Worm (Caenorhabditis elegans): ENCODE measurements around the gene Y42G9A.1.

Y42G9A.1 gene

DNA sequence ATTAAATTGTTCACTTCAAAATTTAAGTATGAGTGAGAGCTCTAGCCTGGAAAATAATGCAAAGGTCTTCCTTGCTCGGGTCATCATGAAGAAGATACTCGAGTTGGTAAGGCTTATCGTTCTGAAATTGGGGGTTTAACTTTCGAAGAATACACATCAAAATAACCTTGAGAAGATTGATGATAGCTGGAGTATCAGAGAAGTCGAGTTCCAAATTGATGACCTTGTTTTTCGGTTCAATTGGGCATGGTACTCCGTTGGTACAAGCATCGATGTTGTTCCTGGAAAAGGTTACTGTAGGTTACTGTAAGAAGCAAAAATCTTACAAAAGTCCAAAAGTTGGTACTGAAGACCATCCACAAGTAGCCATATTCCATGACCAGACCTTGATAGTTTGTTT is 26.4 kb downstream of the Y42G9A.1 start:
- no peak for TF ChIP-seq egl-27 (tag; optimal IDR thresholded peaks at IDR 0.05)
- TF ChIP-seq unc-39 (tag; optimal IDR thresholded peaks at IDR 0.05), result no peak

DNA sequence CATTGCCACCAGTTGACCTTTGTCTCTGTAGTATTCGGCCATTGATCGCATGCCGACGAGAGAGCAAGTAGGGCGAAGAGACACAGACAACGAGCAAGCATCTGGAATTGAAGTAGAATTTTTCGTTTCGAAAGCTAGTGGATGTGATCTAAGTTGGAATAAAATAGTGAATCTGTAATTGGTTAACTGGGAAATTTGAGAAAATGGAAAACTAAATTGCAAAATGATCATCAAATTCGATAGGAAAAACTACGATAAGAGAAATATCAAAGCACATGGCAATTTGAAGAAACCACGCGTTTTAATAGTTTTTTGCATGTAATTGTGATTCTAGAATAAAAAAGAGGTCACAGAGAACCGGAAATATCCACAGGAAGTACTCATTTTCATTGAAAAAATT is 27.0 kb downstream of the Y42G9A.1 start, which contains the start of gene F42A10.6:
Gene F42A10.6, minus strand, starts transcription at position 101 of the 400 bp plus-strand sequence.
- TF ChIP-seq nhr-6 (tag; optimal IDR thresholded peaks at IDR 0.05) (no peak), ztf-4 (tag; optimal IDR thresholded peaks at IDR 0.05) (no peak), fos-1 (tag; optimal IDR thresholded peaks at IDR 0.05) (peak; percentile 23)

DNA sequence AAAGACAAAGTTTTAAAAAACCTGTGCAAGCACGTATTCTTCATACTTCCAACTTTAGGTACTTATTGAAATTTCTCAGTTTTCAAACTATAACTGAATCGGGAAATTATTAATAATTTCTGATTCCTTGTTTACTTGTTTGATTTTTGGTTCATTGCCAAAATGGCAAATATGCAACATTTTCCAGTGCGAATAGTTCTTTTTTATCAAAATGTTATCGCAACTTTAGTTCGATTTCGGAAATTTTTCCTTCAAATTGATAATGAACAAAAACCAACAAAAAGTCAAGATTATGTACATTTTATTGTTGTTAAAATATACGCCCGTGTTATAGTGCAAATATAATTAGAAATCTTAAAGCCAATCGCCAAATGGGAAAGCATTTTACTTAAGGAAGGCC is 27.9 kb downstream of the Y42G9A.1 start:
- TF ChIP-seq unc-62 (GFP tag; optimal IDR thresholded peaks at IDR 0.05) (no peak), nhr-129 (tag; optimal IDR thresholded peaks at IDR 0.05) (no peak), ZK546.5 (tag; optimal IDR thresholded peaks at IDR 0.05) (no peak), fos-1 (tag; optimal IDR thresholded peaks at IDR 0.05) (peak; percentile 45), nhr-12 (tag; optimal IDR thresholded peaks at IDR 0.05) (no peak), sma-3 (GFP tag; optimal IDR thresholded peaks at IDR 0.05) (no peak)

ce11 chrIII:6178586-6178985 is 28.8 kb downstream of the Y42G9A.1 start, which contains the start of gene F42A10.7:
F42A10.7 (minus strand) TSS chrIII:6178686.
- no peak for TF ChIP-seq nhr-237 (tag; optimal IDR thresholded peaks at IDR 0.05)

DNA sequence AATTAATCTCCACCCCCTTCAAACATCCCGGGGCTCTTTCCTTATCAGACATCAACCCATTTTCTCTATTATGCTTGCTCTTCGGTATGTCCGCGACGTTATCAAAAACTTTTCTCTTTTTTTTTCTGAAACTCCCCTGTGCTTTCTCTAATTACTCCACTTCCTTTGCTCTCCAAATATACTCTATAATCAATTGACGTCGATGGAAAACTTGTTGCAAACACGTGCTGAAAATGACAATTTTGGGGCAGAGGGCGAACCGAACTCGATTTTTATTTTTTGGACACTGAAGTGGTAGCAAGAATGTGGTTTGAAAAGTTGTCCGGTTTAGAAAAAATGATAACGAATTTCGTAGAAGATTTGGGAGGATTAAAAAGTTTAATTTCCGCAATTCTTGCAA is 29.3 kb downstream of the Y42G9A.1 start:
- no peak for TF ChIP-seq Y55F3AM.14 (GFP tag; optimal IDR thresholded peaks at IDR 0.05)
- TF ChIP-seq ztf-4 (tag; optimal IDR thresholded peaks at IDR 0.05), result no peak
- no peak for TF ChIP-seq egl-27 (tag; optimal IDR thresholded peaks at IDR 0.05)
- no peak for TF ChIP-seq nhr-10 (tag; optimal IDR thresholded peaks at IDR 0.05)
- TF ChIP-seq R02D3.7 (tag; optimal IDR thresholded peaks at IDR 0.05), result no peak
- TF ChIP-seq blmp-1 (tag; optimal IDR thresholded peaks at IDR 0.05; ENCODE audit: insufficient read depth), result no peak
- TF ChIP-seq sma-9 (GFP tag; optimal IDR thresholded peaks at IDR 0.05), result peak; percentile 83
- TF ChIP-seq sma-9 (tag; optimal IDR thresholded peaks at IDR 0.05), result no peak
- TF ChIP-seq mdl-1 (tag; optimal IDR thresholded peaks at IDR 0.05), result peak in 1 of 2 experiments; percentile 8
- TF ChIP-seq zag-1 (tag; optimal IDR thresholded peaks at IDR 0.05), result no peak
- no peak for TF ChIP-seq ztf-11 (tag; optimal IDR thresholded peaks at IDR 0.05)
- TF ChIP-seq lin-11 (tag; optimal IDR thresholded peaks at IDR 0.05), result no peak
- TF ChIP-seq nhr-129 (tag; optimal IDR thresholded peaks at IDR 0.05), result no peak
- TF ChIP-seq fos-1 (tag; optimal IDR thresholded peaks at IDR 0.05), result peak; percentile 76
- peak; percentile 13 for TF ChIP-seq F13H6.1 (tag; optimal IDR thresholded peaks at IDR 0.05)
- TF ChIP-seq nhr-21 (tag; optimal IDR thresholded peaks at IDR 0.05), result no peak
- peak; percentile 44 for TF ChIP-seq crh-2 (tag; optimal IDR thresholded peaks at IDR 0.05)
- TF ChIP-seq gmeb-1 (tag; optimal IDR thresholded peaks at IDR 0.05), result peak; percentile 6
- no peak for TF ChIP-seq snpc-4 (tag; optimal IDR thresholded peaks at IDR 0.05)
- no peak for TF ChIP-seq nhr-25 (tag; optimal IDR thresholded peaks at IDR 0.05)
- TF ChIP-seq elt-3 (tag; optimal IDR thresholded peaks at IDR 0.05), result no peak

DNA sequence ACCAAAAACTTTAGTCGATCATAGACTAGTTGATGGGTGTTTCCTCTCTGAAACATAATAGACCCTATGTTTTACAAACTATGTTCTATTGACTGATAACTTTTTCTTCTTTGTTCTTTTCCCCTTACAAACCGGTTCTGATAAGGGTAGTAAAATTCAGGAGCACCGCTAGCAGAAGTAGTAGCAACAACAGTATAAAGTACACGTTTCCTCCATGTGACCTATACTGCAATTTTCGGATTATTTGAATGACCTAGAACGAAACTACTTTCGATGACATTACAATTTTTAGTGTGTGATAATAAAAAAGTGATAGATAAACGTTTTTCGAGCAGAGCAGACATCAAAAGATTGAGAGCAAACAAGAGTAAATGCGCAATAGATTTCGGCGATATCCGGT is 30.5 kb downstream of the Y42G9A.1 start:
- no peak for TF ChIP-seq dmd-4 (tag; optimal IDR thresholded peaks at IDR 0.05)
- TF ChIP-seq unc-39 (tag; optimal IDR thresholded peaks at IDR 0.05), result no peak
- no peak for TF ChIP-seq unc-55 (GFP tag; optimal IDR thresholded peaks at IDR 0.05)
- no peak for TF ChIP-seq ztf-4 (tag; optimal IDR thresholded peaks at IDR 0.05)
- no peak for TF ChIP-seq mbf-1 (tag; optimal IDR thresholded peaks at IDR 0.05)
- TF ChIP-seq nhr-77 (tag; optimal IDR thresholded peaks at IDR 0.05), result no peak
- TF ChIP-seq sma-3 (GFP tag; optimal IDR thresholded peaks at IDR 0.05), result peak; percentile 11
- no peak for TF ChIP-seq lin-13 (GFP tag; optimal IDR thresholded peaks at IDR 0.05)
- TF ChIP-seq R02D3.7 (tag; optimal IDR thresholded peaks at IDR 0.05), result no peak
- no peak for TF ChIP-seq nhr-11 (tag; optimal IDR thresholded peaks at IDR 0.05)
- TF ChIP-seq nhr-129 (tag; optimal IDR thresholded peaks at IDR 0.05), result peak; percentile 10
- no peak for TF ChIP-seq lin-39 (tag; optimal IDR thresholded peaks at IDR 0.05)
- no peak for TF ChIP-seq ztf-11 (tag; optimal IDR thresholded peaks at IDR 0.05)
- TF ChIP-seq C34F6.9 (tag; optimal IDR thresholded peaks at IDR 0.05), result no peak
- no peak for TF ChIP-seq elt-1 (tag; optimal IDR thresholded peaks at IDR 0.05)
- TF ChIP-seq ceh-82 (tag; optimal IDR thresholded peaks at IDR 0.05), result no peak
- no peak for TF ChIP-seq mab-5 (tag; optimal IDR thresholded peaks at IDR 0.05)
- TF ChIP-seq nhr-10 (tag; optimal IDR thresholded peaks at IDR 0.05), result no peak
- no peak for TF ChIP-seq nhr-25 (tag; optimal IDR thresholded peaks at IDR 0.05)
- TF ChIP-seq ZK546.5 (tag; optimal IDR thresholded peaks at IDR 0.05), result no peak
- TF ChIP-seq zag-1 (tag; optimal IDR thresholded peaks at IDR 0.05), result no peak
- TF ChIP-seq crh-2 (tag; optimal IDR thresholded peaks at IDR 0.05), result peak; percentile 68
- TF ChIP-seq aly-2 (tag; optimal IDR thresholded peaks at IDR 0.05), result no peak
- TF ChIP-seq nhr-6 (tag; optimal IDR thresholded peaks at IDR 0.05), result no peak
- no peak for TF ChIP-seq nhr-21 (tag; optimal IDR thresholded peaks at IDR 0.05)
- no peak for TF ChIP-seq egl-27 (tag; optimal IDR thresholded peaks at IDR 0.05)
- TF ChIP-seq snpc-4 (tag; optimal IDR thresholded peaks at IDR 0.05), result no peak
- no peak for TF ChIP-seq nhr-12 (tag; optimal IDR thresholded peaks at IDR 0.05)
- TF ChIP-seq lsy-2 (tag; optimal IDR thresholded peaks at IDR 0.05), result no peak
- TF ChIP-seq mdl-1 (tag; optimal IDR thresholded peaks at IDR 0.05), result peak in 1 of 2 experiments; percentile 28
- no peak for TF ChIP-seq ama-1 (optimal IDR thresholded peaks at IDR 0.05)
- TF ChIP-seq ceh-16 (tag; optimal IDR thresholded peaks at IDR 0.05), result no peak
